Worm (Caenorhabditis elegans) whole organism, young adult: ENCODE results near the gene dpy-3.

Experiments used
- B0035.1 ChIP-seq: sonication (generic microtip); optimal IDR thresholded peaks from 2 replicates; lab custom pipeline; 2016; ENCODE audit warnings: missing genetic modification characterization, mild to moderate bottlenecking, missing compliant biosample characterization, missing genotype, missing genetic modification reagents
- B0261.1 ChIP-seq: sonication (generic microtip); optimal IDR thresholded peaks from 2 replicates; lab custom pipeline; 2016; ENCODE audit warnings: mild to moderate bottlenecking, missing genetic modification characterization, moderate library complexity, missing compliant biosample characterization
- D2030.7 ChIP-seq: fragments of 200-800 bp; sonication (Bioruptor generic); IDR thresholded peaks from 2 replicates; pipeline ENCODE4 v1.3.6; 2022; ENCODE audit warnings: missing genetic modification reagents, missing genetic modification characterization, missing compliant biosample characterization
- F49E8.2 ChIP-seq: sonication (generic microtip); optimal IDR thresholded peaks from 3 replicates; lab custom pipeline; 2017; ENCODE audit warnings: missing genetic modification characterization, mild to moderate bottlenecking, missing compliant biosample characterization, antibody characterized with exemption, moderate library complexity; ENCODE audit not compliant: insufficient read depth
- F57C9.4 ChIP-seq: sonication (generic microtip); optimal IDR thresholded peaks from 2 replicates; lab custom pipeline; 2017; ENCODE audit warnings: mild to moderate bottlenecking, missing genetic modification characterization, missing compliant biosample characterization
- K12H6.12 ChIP-seq: fragments of 200-800 bp; sonication (Bioruptor generic); optimal IDR thresholded peaks from 2 replicates; lab custom pipeline; 2018; ENCODE audit warnings: mild to moderate bottlenecking, missing genetic modification characterization, missing compliant biosample characterization
- T07F8.4 ChIP-seq: sonication (generic microtip); optimal IDR thresholded peaks from 2 replicates; lab custom pipeline; 2016; ENCODE audit warnings: mild to moderate bottlenecking, missing genetic modification characterization, moderate library complexity, missing compliant biosample characterization
- bed-1 ChIP-seq: fragments of 200-800 bp; sonication (Bioruptor generic); IDR thresholded peaks from 2 replicates; pipeline ENCODE4 v1.3.6; 2022; ENCODE audit warnings: missing genetic modification reagents, missing genetic modification characterization, missing compliant biosample characterization
- dox-1 ChIP-seq: fragments of 200-800 bp; sonication (Bioruptor generic); IDR thresholded peaks from 2 replicates; pipeline ENCODE4 v1.3.6; 2022; ENCODE audit warnings: missing genetic modification reagents, missing genetic modification characterization, missing compliant biosample characterization
- dpff-1 ChIP-seq: sonication (generic microtip); optimal IDR thresholded peaks from 2 replicates; lab custom pipeline; 2017; ENCODE audit warnings: mild to moderate bottlenecking, missing genetic modification characterization, missing compliant biosample characterization
- egl-18 ChIP-seq: fragments of 200-800 bp; sonication (Bioruptor generic); IDR thresholded peaks from 2 replicates; pipeline ENCODE4 v1.3.6; 2022; ENCODE audit warnings: missing genetic modification reagents, missing genetic modification characterization, missing compliant biosample characterization
- ekl-4 ChIP-seq: fragments of 200-800 bp; sonication (Bioruptor generic); IDR thresholded peaks from 2 replicates; pipeline ENCODE4 v1.3.6; 2022; ENCODE audit warnings: missing genetic modification reagents, missing genetic modification characterization, missing compliant biosample characterization
- fkh-3 ChIP-seq: sonication (generic microtip); optimal IDR thresholded peaks from 2 replicates; lab custom pipeline; 2016; ENCODE audit warnings: mild to moderate bottlenecking, missing genetic modification characterization, missing compliant biosample characterization
- hmg-20 ChIP-seq: fragments of 200-800 bp; sonication (Bioruptor generic); IDR thresholded peaks from 2 replicates; pipeline ENCODE4 v1.3.6; 2022; ENCODE audit warnings: missing genetic modification reagents, missing genetic modification characterization, missing compliant biosample characterization
- hsf-1 ChIP-seq: fragments of 200-800 bp; sonication (Bioruptor generic); IDR thresholded peaks from 2 replicates; pipeline ENCODE4 v1.3.6; 2022; ENCODE audit warnings: missing genetic modification reagents, missing genetic modification characterization, missing compliant biosample characterization
- madf-10 ChIP-seq: sonication (generic microtip); optimal IDR thresholded peaks from 2 replicates; lab custom pipeline; 2016; ENCODE audit warnings: mild to moderate bottlenecking, missing genetic modification characterization, missing compliant biosample characterization
- madf-8 ChIP-seq: fragments of 200-800 bp; sonication (Bioruptor generic); conservative IDR thresholded peaks from 2 replicates; pipeline ENCODE4 v1.3.6; 2022; ENCODE audit warnings: missing genetic modification reagents, missing genetic modification characterization, missing compliant biosample characterization
- mel-28 ChIP-seq: sonication (generic microtip); optimal IDR thresholded peaks from 2 replicates; lab custom pipeline; 2016; ENCODE audit warnings: borderline replicate concordance, mild to moderate bottlenecking, missing genetic modification characterization, missing compliant biosample characterization
- nfyb-1 ChIP-seq: fragments of 200-800 bp; sonication (Bioruptor generic); IDR thresholded peaks from 2 replicates; pipeline ENCODE4 v1.3.6; 2022; ENCODE audit warnings: missing genetic modification reagents, missing genetic modification characterization, missing compliant biosample characterization
- nhr-179 ChIP-seq: sonication (generic microtip); optimal IDR thresholded peaks from 2 replicates; lab custom pipeline; 2016; ENCODE audit warnings: mild to moderate bottlenecking, missing genetic modification characterization, missing compliant biosample characterization
- nhr-27 ChIP-seq: fragments of 200-800 bp; sonication (Bioruptor generic); optimal IDR thresholded peaks from 2 replicates; lab custom pipeline; 2018; ENCODE audit warnings: mild to moderate bottlenecking, missing genetic modification characterization, moderate library complexity, missing compliant biosample characterization
- nhr-80 ChIP-seq: sonication (generic microtip); optimal IDR thresholded peaks from 2 replicates; lab custom pipeline; 2016; ENCODE audit warnings: missing genetic modification characterization, missing compliant biosample characterization
- nhr-90 ChIP-seq: sonication (generic microtip); optimal IDR thresholded peaks from 2 replicates; lab custom pipeline; 2016; ENCODE audit warnings: missing genotype, mild to moderate bottlenecking, missing genetic modification characterization, missing compliant biosample characterization
- repo-1 ChIP-seq: sonication (generic microtip); optimal IDR thresholded peaks from 2 replicates; lab custom pipeline; 2017; ENCODE audit warnings: mild to moderate bottlenecking, missing genetic modification characterization, missing compliant biosample characterization
- rpc-1 ChIP-seq, 2 experiments: fragments of 150-350 bp in 1 of 2; sonication (generic microtip) in 1 of 2; optimal IDR thresholded peaks; 2 replicates each; lab custom pipeline; 2014 to 2018; ENCODE audit warnings: missing biosample characterization in 1 of 2, missing genetic modification characterization in 1 of 2, missing genetic modification reagents in 1 of 2, missing genotype in 1 of 2
- sea-2 ChIP-seq: fragments of 200-800 bp; sonication (Bioruptor generic); IDR thresholded peaks from 2 replicates; pipeline ENCODE4 v1.3.6; 2022; ENCODE audit warnings: missing genetic modification characterization, missing compliant biosample characterization
- snpc-1.3 ChIP-seq: sonication (generic microtip); optimal IDR thresholded peaks from 2 replicates; lab custom pipeline; 2017; ENCODE audit warnings: missing genetic modification characterization, mild to moderate bottlenecking, missing compliant biosample characterization, antibody characterized with exemption, moderate library complexity, missing genotype, missing genetic modification reagents; ENCODE audit not compliant: insufficient read depth
- tbx-9 ChIP-seq: sonication (generic microtip); optimal IDR thresholded peaks from 2 replicates; lab custom pipeline; 2016; ENCODE audit warnings: borderline replicate concordance, missing genetic modification characterization, inconsistent platforms, missing compliant biosample characterization
- unc-130 ChIP-seq: sonication (generic microtip); optimal IDR thresholded peaks from 2 replicates; lab custom pipeline; 2016; ENCODE audit warnings: missing genetic modification reagents, missing genetic modification characterization, missing compliant biosample characterization
- unc-62 ChIP-seq: fragments of 150-350 bp; optimal IDR thresholded peaks from 2 replicates; lab custom pipeline; 2014; ENCODE audit warnings: missing biosample characterization, missing genetic modification reagents, missing genetic modification characterization
- zfh-2 ChIP-seq: fragments of 200-800 bp; sonication (Bioruptor generic); conservative IDR thresholded peaks from 2 replicates; pipeline ENCODE4 v1.3.6; 2022; ENCODE audit warnings: missing genetic modification reagents, missing genetic modification characterization, missing compliant biosample characterization
- ztf-26 ChIP-seq: sonication (generic microtip); optimal IDR thresholded peaks from 2 replicates; lab custom pipeline; 2017; ENCODE audit warnings: missing genetic modification characterization, missing compliant biosample characterization

Gene dpy-3

DNA sequence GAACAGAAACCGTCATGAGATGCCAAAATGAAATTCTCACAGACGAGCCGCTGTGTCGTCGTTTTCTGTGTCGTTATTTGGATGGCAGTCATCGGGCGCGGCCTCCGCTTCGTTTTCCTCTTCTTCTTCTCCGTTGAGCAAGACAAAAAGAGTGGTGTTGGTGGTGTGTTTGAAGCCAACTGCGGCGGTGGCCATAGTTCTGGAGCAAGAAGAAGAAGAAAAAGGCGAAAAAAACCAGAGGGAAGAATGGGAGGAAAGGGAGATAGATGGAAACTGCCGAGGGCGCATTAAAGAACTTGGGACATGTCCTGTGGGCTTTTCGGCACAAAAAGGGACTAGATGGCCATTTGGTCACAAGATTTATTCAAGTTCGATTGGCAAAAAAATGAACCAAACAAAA lies 13.8 kb downstream of the dpy-3 start, which contains the start of gene F53B1.9:
Gene F53B1.9 (minus strand): TSS at position 195 of the 400 bp plus-strand sequence.
- TF ChIP-seq unc-130 (GFP tag; lab: Kevin White, UChicago): no peak
- TF ChIP-seq, all 124 proteins: peak for 0

- no peak for TF ChIP-seq unc-62 (GFP tag; lab: Kevin White, UChicago)
- no peak for TF ChIP-seq hmg-20
- TF ChIP-seq mel-28 (tag; lab: Kevin White, UChicago): no peak
- no peak for TF ChIP-seq tbx-9 (tag; lab: Kevin White, UChicago)
- TF ChIP-seq ztf-26: no peak
- no peak for TF ChIP-seq B0035.1 (tag; lab: Kevin White, UChicago)
- TF ChIP-seq nhr-80 (tag; lab: Kevin White, UChicago): no peak
- TF ChIP-seq ekl-4 (GFP tag; lab: Robert Waterston, UW): no peak
- no peak for TF ChIP-seq sea-2 (GFP tag; lab: Robert Waterston, UW)
- TF ChIP-seq K12H6.12 (tag; lab: Kevin White, UChicago): no peak
- no peak for TF ChIP-seq dox-1 (GFP tag; lab: Robert Waterston, UW)
- TF ChIP-seq nhr-179: no peak
- TF ChIP-seq D2030.7: no peak
- TF ChIP-seq rpc-1 (optimal IDR thresholded peaks at IDR 0.05; lab: Kevin White, UChicago): no peak
- no peak for TF ChIP-seq rpc-1 (tag; optimal IDR thresholded peaks at IDR 0.05; lab: Kevin White, UChicago)
- no peak for TF ChIP-seq nhr-27 (tag; lab: Kevin White, UChicago)
- no peak for TF ChIP-seq egl-18
- TF ChIP-seq fkh-3 (tag; lab: Kevin White, UChicago): no peak
These were observed 15.3 kb downstream of the dpy-3 start, which contains the start of gene F53B1.8 for ce11 chrX:2130141-2130540. Gene F53B1.8, minus strand, starts transcription at chrX:2130241.

DNA sequence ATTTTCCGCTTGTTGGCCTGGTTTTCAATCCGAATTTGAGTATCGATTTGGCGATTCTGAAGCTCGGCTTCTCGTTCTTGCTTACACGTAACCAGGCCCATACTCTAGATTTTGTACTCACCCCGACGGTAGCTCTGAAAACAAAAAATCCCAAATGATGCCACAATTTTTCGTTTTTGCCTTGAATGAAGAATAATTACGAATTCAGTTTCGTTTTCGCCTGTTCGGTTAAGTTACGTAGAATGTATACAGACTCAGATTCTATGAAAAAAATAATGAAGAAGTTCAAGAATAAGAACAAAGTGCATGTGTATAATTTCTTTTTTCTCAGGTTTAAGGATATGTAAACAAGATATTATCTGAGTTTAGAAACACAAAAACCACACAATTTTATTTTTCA lies 24.5 kb downstream of the dpy-3 start, which contains the start of gene gpa-5:
Gene gpa-5 (minus strand): TSS at position 101 of the 400 bp plus-strand sequence.
- TF ChIP-seq zfh-2 (GFP tag; lab: Robert Waterston, UW): no peak

ce11 chrX:2118162-2118561 lies 27.3 kb downstream of the dpy-3 start, which contains the start of gene swip-10:
Gene swip-10, minus strand, starts transcription at chrX:2118262.
- TF ChIP-seq nfyb-1 (GFP tag; lab: Robert Waterston, UW): no peak
- TF ChIP-seq F57C9.4 (tag; lab: Kevin White, UChicago): no peak
- TF ChIP-seq madf-8 (GFP tag; lab: Robert Waterston, UW): no peak
- TF ChIP-seq hsf-1 (GFP tag; lab: Robert Waterston, UW): no peak
- no peak for TF ChIP-seq madf-10 (tag; lab: Kevin White, UChicago)
- TF ChIP-seq nhr-90 (tag; lab: Kevin White, UChicago): no peak
- no peak for TF ChIP-seq repo-1
- TF ChIP-seq zfh-2 (GFP tag; lab: Robert Waterston, UW): no peak
- TF ChIP-seq snpc-1.3 (tag; lab: Kevin White, UChicago): no peak
- no peak for TF ChIP-seq dpff-1 (tag; lab: Kevin White, UChicago)
- no peak for TF ChIP-seq sea-2 (GFP tag; lab: Robert Waterston, UW)
- no peak for TF ChIP-seq T07F8.4 (tag; lab: Kevin White, UChicago)
- TF ChIP-seq bed-1 (GFP tag; lab: Robert Waterston, UW): no peak
- no peak for TF ChIP-seq B0261.1 (tag; lab: Kevin White, UChicago)
- TF ChIP-seq F49E8.2 (tag; lab: Kevin White, UChicago): no peak
